Worm (Caenorhabditis elegans) whole organism, L4/young adult: ENCODE measurements around the gene Y75B8A.7.

Experiments used
- W03F9.2 ChIP-seq: fragments of 150-350 bp; optimal IDR thresholded peaks from 2 replicates; lab custom pipeline; 2014; ENCODE audit warnings: missing biosample characterization, missing genetic modification characterization
- dao-5 ChIP-seq: sonication (generic microtip); optimal IDR thresholded peaks from 2 replicates; lab custom pipeline; 2016; ENCODE audit warnings: missing genotype, missing genetic modification characterization, moderate library complexity, missing compliant biosample characterization
- him-1 ChIP-seq: sonication (generic microtip); optimal IDR thresholded peaks from 2 replicates; lab custom pipeline; 2016; ENCODE audit warnings: missing genotype, missing genetic modification reagents, missing genetic modification characterization, missing compliant biosample characterization

DNA sequence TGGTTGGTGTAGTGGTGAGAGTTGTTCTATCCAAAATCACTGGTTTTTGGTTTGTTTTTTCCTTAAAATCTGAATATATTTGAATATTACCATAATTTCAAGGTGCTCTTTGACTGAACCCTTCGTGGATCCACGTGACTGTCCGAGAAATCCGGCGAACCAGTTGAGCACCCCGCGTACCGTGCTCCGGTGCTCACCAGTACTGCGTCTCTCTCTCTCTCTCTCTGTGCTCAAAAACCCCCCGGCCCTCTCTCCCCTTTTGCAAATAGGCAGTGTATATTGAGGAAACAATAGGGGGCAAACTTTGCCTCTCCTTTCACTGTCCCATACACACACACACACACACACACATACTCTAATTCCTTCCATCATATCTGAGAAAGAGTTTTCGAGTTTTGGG, 2.7 kb upstream of the Y75B8A.7 start:
- TF ChIP-seq him-1 (no peak), W03F9.2 (tag; lab: Kevin White, UChicago) (no peak), dao-5 (tag; lab: Kevin White, UChicago) (no peak)
